Fruit fly (Drosophila melanogaster) Kc167 (cell line): ENCODE measurements around the gene ttm2.

Experiments
- Myc ChIP-seq: fragments of >200 bp; optimal IDR thresholded peaks from 2 replicates; lab custom pipeline; 2017; ENCODE audit warnings: missing external identifiers
- Sin3A ChIP-seq: fragments of >200 bp; optimal IDR thresholded peaks from 2 replicates; lab custom pipeline; 2018; ENCODE audit warnings: missing external identifiers
- h ChIP-seq: fragments of >200 bp; optimal IDR thresholded peaks from 3 replicates; lab custom pipeline; 2018; ENCODE audit warnings: missing external identifiers
- insv ChIP-seq: fragments of >200 bp; optimal IDR thresholded peaks from 3 replicates; lab custom pipeline; 2018; ENCODE audit warnings: missing external identifiers
- psq ChIP-seq: fragments of >200 bp; optimal IDR thresholded peaks from 2 replicates; lab custom pipeline; 2017; ENCODE audit warnings: missing external identifiers
- ttk ChIP-seq: sonication (Bioruptor generic); optimal IDR thresholded peaks from 2 replicates; lab custom pipeline; 2017; ENCODE audit warnings: missing external identifiers

DNA sequence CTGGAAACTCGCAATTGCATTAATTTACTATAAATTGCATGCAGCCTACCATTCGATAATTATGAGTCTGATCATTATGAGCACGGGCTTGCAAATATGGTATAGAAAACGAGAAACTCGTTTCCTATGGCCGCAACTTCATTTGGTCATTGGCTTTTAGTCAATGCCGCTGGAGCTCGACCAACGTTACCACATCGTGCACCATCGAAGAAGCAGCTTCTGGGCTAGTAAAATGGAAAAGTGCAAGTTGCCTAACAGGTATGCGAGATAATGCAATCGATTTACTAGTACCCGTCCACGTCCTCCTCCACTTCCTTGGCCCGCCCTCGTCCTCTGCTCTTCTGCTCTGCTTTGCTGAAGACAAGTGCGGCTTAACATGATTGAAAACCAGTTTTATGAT, 9.3 kb downstream of the ttm2 start:
- TF ChIP-seq psq (lab: Kevin White, UChicago) (no peak), h (lab: Kevin White, UChicago) (no peak), Myc (lab: Kevin White, UChicago) (no peak), insv (no peak), Sin3A (no peak), ttk (lab: Kevin White, UChicago) (no peak)
